Fruit fly (Drosophila melanogaster) whole organism, pupa: Measurements from ENCODE around the gene C3G.
A peak's percentile ranks its signal among the peaks of the same experiment; 100 is the strongest.

Source experiments
- CG14655 ChIP-seq: fragments of 200-800 bp; sonication (Bioruptor generic); optimal IDR thresholded peaks from 3 replicates; lab custom pipeline; 2017; ENCODE audit warnings: mild to moderate bottlenecking, missing biosample characterization, missing genetic modification reagents, missing genetic modification characterization
- CG17806 ChIP-seq: fragments of 200-800 bp; sonication (Bioruptor generic); optimal IDR thresholded peaks from 2 replicates; lab custom pipeline; 2018; ENCODE audit warnings: missing biosample characterization, mild to moderate bottlenecking, missing genetic modification characterization, moderate library complexity
- CG32121 ChIP-seq: fragments of 200-800 bp; sonication (Bioruptor generic); IDR thresholded peaks from 2 replicates; pipeline ENCODE4 v1.3.6; 2022; ENCODE audit warnings: missing biosample characterization, missing genetic modification characterization
- CG4496 ChIP-seq: fragments of 200-800 bp; sonication (Bioruptor generic); IDR thresholded peaks from 3 replicates; pipeline ENCODE4 v1.3.6; 2022; ENCODE audit warnings: missing biosample characterization, missing genetic modification characterization
- EcR ChIP-seq: fragments of 200-800 bp; sonication (Bioruptor generic); optimal IDR thresholded peaks from 3 replicates; lab custom pipeline; 2019; ENCODE audit warnings: missing biosample characterization, missing genetic modification characterization, mild to moderate bottlenecking, moderate library complexity, missing genetic modification reagents
- Snoo ChIP-seq: fragments of 200-800 bp; sonication (Bioruptor generic); optimal IDR thresholded peaks from 3 replicates; lab custom pipeline; 2017; ENCODE audit warnings: missing biosample characterization, mild to moderate bottlenecking, missing genetic modification characterization, inconsistent platforms
- rn ChIP-seq: fragments of 200-800 bp; sonication (Bioruptor generic); IDR thresholded peaks from 2 replicates; pipeline ENCODE4 v1.3.6; 2022; ENCODE audit warnings: missing biosample characterization, missing genetic modification characterization

- TF ChIP-seq CG17806 (tag; lab: Kevin White, UChicago), result peak; percentile 70
- TF ChIP-seq EcR (GFP tag; lab: Kevin White, UChicago), result peak; percentile 17
- peak; percentile 90 for TF ChIP-seq CG14655 (GFP tag; lab: Kevin White, UChicago)
- TF ChIP-seq rn (GFP tag; lab: Robert Waterston, UW), result peak; percentile 88
- TF ChIP-seq Snoo, result peak; percentile 84
- peak; percentile 98 for TF ChIP-seq CG4496 (GFP tag; lab: Robert Waterston, UW)
- TF ChIP-seq CG32121 (GFP tag; lab: Robert Waterston, UW), result peak; percentile 98
Measured at dm6 chrX:6804485-6805295, 1.3 kb upstream of the C3G start.
